Fruit fly (Drosophila melanogaster): Measurements from ENCODE around the gene CG17122.

CG17122 gene

dm6 chr3L:20320044-20320443, 44.9 kb upstream of the CG17122 start (continued):
- TF ChIP-seq cad (GFP tag; optimal IDR thresholded peaks at IDR 0.05) (no peak), knrl (GFP tag; IDR thresholded peaks at IDR 0.05; ENCODE audit: partially characterized antibody) (peak; percentile 49; the same call in 1 of the 3 replicates), pan (optimal IDR thresholded peaks at IDR 0.05) (no peak), pan (GFP tag; optimal IDR thresholded peaks at IDR 0.05 in 1 of 2, IDR thresholded peaks at IDR 0.05 in 1 of 2) (no peak), ash1 (GFP tag; optimal IDR thresholded peaks at IDR 0.05) (no peak), CG7987 (GFP tag; optimal IDR thresholded peaks at IDR 0.05) (no peak), CG9215 (GFP tag; IDR thresholded peaks at IDR 0.05) (no peak), Ets97D (GFP tag; optimal IDR thresholded peaks at IDR 0.05) (no peak), amos (GFP tag; IDR thresholded peaks at IDR 0.05; ENCODE audit: partially characterized antibody) (peak; percentile 57), D (optimal IDR thresholded peaks at IDR 0.05) (no peak), D (GFP tag; optimal IDR thresholded peaks at IDR 0.05) (no peak), CkIIα-i1 (GFP tag; IDR thresholded peaks at IDR 0.05) (no peak), CTCF (GFP tag; optimal IDR thresholded peaks at IDR 0.05) (peak; percentile 91)

dm6 chr3L:20317751-20318150, 42.6 kb upstream of the CG17122 start:
- TF ChIP-seq CG6654 (GFP tag; optimal IDR thresholded peaks at IDR 0.05) (no peak), grau (tag; optimal IDR thresholded peaks at IDR 0.05) (no peak), hkb (optimal IDR thresholded peaks at IDR 0.05) (no peak), hkb (GFP tag; IDR thresholded peaks at IDR 0.05) (0 out of 2 replicates have a peak, but pooled peaks have one; percentile 11), Med (GFP tag) (peak; percentile 0), CG31365 (tag; optimal IDR thresholded peaks at IDR 0.05) (no peak), CG15514 (GFP tag; optimal IDR thresholded peaks at IDR 0.05) (no peak), MBD-R2 (GFP tag; IDR thresholded peaks at IDR 0.05) (no peak), Xrp1 (GFP tag; IDR thresholded peaks at IDR 0.05) (0 out of 2 replicates have a peak, but pooled peaks have one; percentile 10), CG1603 (tag; optimal IDR thresholded peaks at IDR 0.05) (no peak), CG42726 (GFP tag; IDR thresholded peaks at IDR 0.05; ENCODE audit: partially characterized antibody) (no peak), CG14965 (GFP tag; optimal IDR thresholded peaks at IDR 0.05; ENCODE audit: borderline replicate concordance) (no peak), vvl (GFP tag; IDR thresholded peaks at IDR 0.05) (no peak), Deaf1 (tag; optimal IDR thresholded peaks at IDR 0.05) (no peak), ATbp (GFP tag; optimal IDR thresholded peaks at IDR 0.05) (no peak), otp (GFP tag; IDR thresholded peaks at IDR 0.05) (no peak), CG18619 (GFP tag; optimal IDR thresholded peaks at IDR 0.05) (no peak), lab (GFP tag; optimal IDR thresholded peaks at IDR 0.05) (no peak), CG10267 (tag; optimal IDR thresholded peaks at IDR 0.05) (no peak), jigr1 (GFP tag; IDR thresholded peaks at IDR 0.05) (no peak), peb (GFP tag; IDR thresholded peaks at IDR 0.05) (no peak), Six4 (GFP tag; optimal IDR thresholded peaks at IDR 0.05) (no peak), eve (GFP tag; optimal IDR thresholded peaks at IDR 0.05) (peak in 1 of 2 experiments; percentile 59), CG4424 (GFP tag; optimal IDR thresholded peaks at IDR 0.05) (no peak), CG34376 (GFP tag; optimal IDR thresholded peaks at IDR 0.05) (no peak), CG17568 (GFP tag; optimal IDR thresholded peaks at IDR 0.05) (no peak), gem (tag; optimal IDR thresholded peaks at IDR 0.05) (no peak), CG11093 (GFP tag; IDR thresholded peaks at IDR 0.05) (no peak), CG6683 (GFP tag; optimal IDR thresholded peaks at IDR 0.05) (no peak), bsh (GFP tag; optimal IDR thresholded peaks at IDR 0.05) (peak in 1 of 2 experiments; percentile 21), Sry-β (GFP tag; optimal IDR thresholded peaks at IDR 0.05) (no peak), sens (GFP tag) (peak; percentile 83), GATAe (GFP tag; conservative IDR thresholded peaks at IDR 0.05) (no peak), CG13894 (tag; optimal IDR thresholded peaks at IDR 0.05) (no peak), insv (GFP tag; optimal IDR thresholded peaks at IDR 0.05) (no peak), fd3F (GFP tag; optimal IDR thresholded peaks at IDR 0.05) (peak; percentile 8)

Data from whole organism, embryonic.